Worm (Caenorhabditis elegans): Measurements from ENCODE around the gene mrps-7.

mrps-7 gene

ce11 chrIV:14797849-14798248 is 30.3 kb upstream of the mrps-7 start, which contains the start of gene arl-8:
arl-8 (plus strand) TSS chrIV:14798149.
- TF ChIP-seq hmg-1.1 (GFP tag; IDR thresholded peaks at IDR 0.05): 0 out of 2 replicates have a peak, but pooled peaks have one; percentile 0
- no peak for TF ChIP-seq skn-1 (tag; optimal IDR thresholded peaks at IDR 0.05)

DNA sequence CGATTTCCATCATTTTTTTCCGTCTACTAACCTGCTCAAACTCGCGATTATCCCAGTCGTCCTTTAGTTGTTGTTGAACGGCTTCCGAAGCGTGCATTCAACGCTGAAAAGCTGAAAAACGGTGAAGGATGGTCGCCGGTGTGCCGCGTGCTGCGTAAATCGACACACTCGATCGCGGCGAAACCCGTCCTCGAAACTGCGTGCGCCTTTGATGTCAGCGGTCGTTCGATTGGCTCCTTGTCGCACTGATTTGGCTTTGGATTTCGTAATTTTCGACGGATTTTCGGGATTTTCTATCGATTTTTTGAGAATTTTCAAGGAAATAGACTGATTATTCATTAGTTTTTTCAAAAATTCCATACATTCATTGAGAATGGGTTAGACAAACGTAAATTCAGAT is 29.8 kb upstream of the mrps-7 start, which contains the start of the genes Y57G11C.1147 and nuo-3:
Gene Y57G11C.1147 (minus strand): TSS at position 161 of the 400 bp plus-strand sequence.
Gene nuo-3 (minus strand): TSS at position 191 of the 400 bp plus-strand sequence.
- TF ChIP-seq mxl-3 (GFP tag; optimal IDR thresholded peaks at IDR 0.05) (peak; percentile 23), daf-16 (GFP tag; optimal IDR thresholded peaks at IDR 0.05) (no peak), daf-16 (tag; optimal IDR thresholded peaks at IDR 0.05) (peak; percentile 15), tra-1 (GFP tag; IDR thresholded peaks at IDR 0.05) (no peak), hlh-30 (tag; optimal IDR thresholded peaks at IDR 0.05; ENCODE audit: insufficient read depth) (peak; percentile 63), mes-2 (tag; optimal IDR thresholded peaks at IDR 0.05; ENCODE audit: poor library complexity, severe bottlenecking) (peak; percentile 38), nhr-42 (GFP tag; IDR thresholded peaks at IDR 0.05) (no peak), ama-1 (optimal IDR thresholded peaks at IDR 0.05) (peak; percentile 32), R02D3.7 (tag; optimal IDR thresholded peaks at IDR 0.05) (peak; percentile 48), lsy-2 (tag; optimal IDR thresholded peaks at IDR 0.05) (peak in 1 of 2 experiments; percentile 8), ceh-20 (GFP tag; IDR thresholded peaks at IDR 0.05) (no peak), aha-1 (tag) (peak; percentile 26), set-16 (GFP tag; IDR thresholded peaks at IDR 0.05) (peak; percentile 29; the same call in 1 of the 2 replicates), hmg-1.1 (GFP tag; IDR thresholded peaks at IDR 0.05) (0 out of 2 replicates have a peak, but pooled peaks have one; percentile 14), nhr-102 (tag; optimal IDR thresholded peaks at IDR 0.05) (no peak), Y48G9A.11 (GFP tag; IDR thresholded peaks at IDR 0.05) (no peak)

ce11 chrIV:14795918-14796488 is 28.5 kb upstream of the mrps-7 start, which contains the start of gene coq-3:
coq-3 (minus strand) TSS chrIV:14796324.
- no peak; the same call in 1 of the 2 replicates for TF ChIP-seq snpc-1.2 (GFP tag; IDR thresholded peaks at IDR 0.05)
- TF ChIP-seq pqm-1 (tag; optimal IDR thresholded peaks at IDR 0.05): no peak
- TF ChIP-seq pha-4 (GFP tag; IDR thresholded peaks at IDR 0.05): no peak
- no peak for TF ChIP-seq pha-4 (tag; optimal IDR thresholded peaks at IDR 0.05)
- TF ChIP-seq dve-1 (tag; optimal IDR thresholded peaks at IDR 0.05; ENCODE audit: insufficient read depth): peak; percentile 13
- TF ChIP-seq daf-8 (GFP tag; IDR thresholded peaks at IDR 0.05): no peak
- no peak for TF ChIP-seq nhr-25 (tag; optimal IDR thresholded peaks at IDR 0.05; ENCODE audit: borderline replicate concordance, insufficient read depth)
- no peak for TF ChIP-seq R02D3.7 (tag; optimal IDR thresholded peaks at IDR 0.05)
- TF ChIP-seq ctbp-1 (GFP tag; IDR thresholded peaks at IDR 0.05): no peak
- no peak for TF ChIP-seq zip-2 (tag; optimal IDR thresholded peaks at IDR 0.05)
- no peak for TF ChIP-seq lin-15B (tag; optimal IDR thresholded peaks at IDR 0.05)
- TF ChIP-seq rbr-2 (tag; optimal IDR thresholded peaks at IDR 0.05): no peak
- TF ChIP-seq ces-1 (GFP tag; optimal IDR thresholded peaks at IDR 0.05): no peak
- TF ChIP-seq dmd-9 (GFP tag; IDR thresholded peaks at IDR 0.05): no peak
- TF ChIP-seq Y48G9A.11 (GFP tag; IDR thresholded peaks at IDR 0.05): no peak
- no peak for TF ChIP-seq Y105C5A.15 (GFP tag; IDR thresholded peaks at IDR 0.05)
- no peak for TF ChIP-seq ZK337.2 (GFP tag; IDR thresholded peaks at IDR 0.05)
- no peak for TF ChIP-seq sdz-12 (GFP tag; optimal IDR thresholded peaks at IDR 0.05)
- TF ChIP-seq ZK546.5 (tag; optimal IDR thresholded peaks at IDR 0.05): no peak
- TF ChIP-seq nhr-11 (tag; optimal IDR thresholded peaks at IDR 0.05): no peak
- TF ChIP-seq egl-43 (GFP tag; IDR thresholded peaks at IDR 0.05): no peak
- no peak for TF ChIP-seq nhr-76 (tag; optimal IDR thresholded peaks at IDR 0.05)
- peak in 1 of 2 experiments; percentile 12 for TF ChIP-seq lsy-2 (tag; optimal IDR thresholded peaks at IDR 0.05)
- TF ChIP-seq nhr-102 (tag; optimal IDR thresholded peaks at IDR 0.05): no peak
- TF ChIP-seq daf-16 (GFP tag; optimal IDR thresholded peaks at IDR 0.05): no peak
- TF ChIP-seq daf-16 (tag; optimal IDR thresholded peaks at IDR 0.05): no peak
- 0 out of 2 replicates have a peak, but pooled peaks have one; percentile 25 for TF ChIP-seq lim-7 (GFP tag; IDR thresholded peaks at IDR 0.05)
- TF ChIP-seq nhr-41 (GFP tag; IDR thresholded peaks at IDR 0.05): no peak
- TF ChIP-seq fkh-10 (GFP tag; optimal IDR thresholded peaks at IDR 0.05): no peak
- no peak for TF ChIP-seq lin-1 (GFP tag; IDR thresholded peaks at IDR 0.05)
- TF ChIP-seq F26F4.8 (GFP tag; conservative IDR thresholded peaks at IDR 0.05): no peak
- no peak for TF ChIP-seq nhr-237 (tag; optimal IDR thresholded peaks at IDR 0.05)
- no peak for TF ChIP-seq tra-1 (GFP tag; IDR thresholded peaks at IDR 0.05)
- no peak for TF ChIP-seq zag-1 (tag; optimal IDR thresholded peaks at IDR 0.05)
- TF ChIP-seq egl-27 (tag; optimal IDR thresholded peaks at IDR 0.05): no peak
- TF ChIP-seq nhr-42 (GFP tag; IDR thresholded peaks at IDR 0.05): no peak
- TF ChIP-seq ceh-32 (tag; optimal IDR thresholded peaks at IDR 0.05; ENCODE audit: poor library complexity): no peak

All from whole organism, L4 larva.